Fruit fly (Drosophila melanogaster) whole organism, embryonic: Measurements from ENCODE around the gene Spt6.

Experiments used
- Adf1 ChIP-seq: fragments of 200-800 bp; sonication (Bioruptor generic); IDR thresholded peaks from 2 replicates; pipeline ENCODE4 v1.3.6; 2022; ENCODE audit warnings: missing biosample characterization, missing genetic modification characterization
- Atf6 ChIP-seq: fragments of 200-800 bp; sonication (Bioruptor generic); IDR thresholded peaks from 2 replicates; pipeline ENCODE4 v1.3.6; 2022; ENCODE audit warnings: missing biosample characterization, missing genetic modification characterization
- B-H2 ChIP-seq: fragments of 200-800 bp; sonication (Bioruptor generic); optimal IDR thresholded peaks from 2 replicates; lab custom pipeline; 2018; ENCODE audit warnings: missing biosample characterization, mild to moderate bottlenecking, missing genetic modification characterization
- BtbVII ChIP-seq: fragments of 200-800 bp; sonication (Bioruptor generic); optimal IDR thresholded peaks from 3 replicates; lab custom pipeline; 2017; ENCODE audit warnings: missing biosample characterization, mild to moderate bottlenecking, missing genetic modification characterization
- CG10147 ChIP-seq: fragments of 200-800 bp; sonication (Bioruptor generic); optimal IDR thresholded peaks from 2 replicates; lab custom pipeline; 2019; ENCODE audit warnings: missing biosample characterization, mild to moderate bottlenecking, missing genetic modification characterization, moderate library complexity
- CG10543 ChIP-seq: fragments of 200-800 bp; sonication (Bioruptor generic); optimal IDR thresholded peaks from 3 replicates; lab custom pipeline; 2017; ENCODE audit warnings: missing biosample characterization, mild to moderate bottlenecking, missing genetic modification characterization, moderate library complexity
- CG10959 ChIP-seq: fragments of 200-800 bp; sonication (Bioruptor generic); IDR thresholded peaks from 2 replicates; pipeline ENCODE4 v1.3.6; 2022; ENCODE audit warnings: missing biosample characterization, missing genetic modification characterization
- CG12071 ChIP-seq: fragments of 200-800 bp; sonication (Bioruptor generic); optimal IDR thresholded peaks from 3 replicates; lab custom pipeline; 2018; ENCODE audit warnings: missing biosample characterization, mild to moderate bottlenecking, missing genetic modification characterization
- CG1233 ChIP-seq: fragments of 200-800 bp; sonication (Bioruptor generic); optimal IDR thresholded peaks from 4 replicates; lab custom pipeline; 2018; ENCODE audit warnings: missing biosample characterization, mild to moderate bottlenecking, missing genetic modification characterization
- CG13624 ChIP-seq: fragments of 200-800 bp; sonication (Bioruptor generic); optimal IDR thresholded peaks from 2 replicates; lab custom pipeline; 2016; ENCODE audit warnings: missing biosample characterization, missing genetic modification characterization
- CG14050 ChIP-seq: fragments of 200-800 bp; sonication (Bioruptor generic); IDR thresholded peaks from 3 replicates; pipeline ENCODE4 v1.3.6; 2022; ENCODE audit warnings: missing biosample characterization, missing genetic modification characterization
- CG16813 ChIP-seq: fragments of 200-800 bp; sonication (Bioruptor generic); IDR thresholded peaks from 3 replicates; pipeline ENCODE4 v1.3.6; 2022; ENCODE audit warnings: missing biosample characterization, missing genetic modification characterization; ENCODE audit not compliant: partially characterized antibody
- CG16863 ChIP-seq: fragments of 200-800 bp; sonication (Bioruptor generic); optimal IDR thresholded peaks from 3 replicates; lab custom pipeline; 2016; ENCODE audit warnings: missing biosample characterization, missing genetic modification characterization
- CG17829 ChIP-seq: fragments of 200-800 bp; optimal IDR thresholded peaks from 2 replicates; lab custom pipeline; 2019; ENCODE audit warnings: missing biosample characterization, mild to moderate bottlenecking, missing genetic modification characterization, moderate library complexity
- CG2129 ChIP-seq: fragments of 200-800 bp; sonication (Bioruptor generic); IDR thresholded peaks from 2 replicates; pipeline ENCODE4 v1.3.6; 2022; ENCODE audit warnings: missing biosample characterization, missing genetic modification characterization; ENCODE audit not compliant: partially characterized antibody
- CG30403 ChIP-seq: fragments of 200-800 bp; sonication (Bioruptor generic); optimal IDR thresholded peaks from 3 replicates; lab custom pipeline; 2016; ENCODE audit warnings: missing biosample characterization, missing genetic modification characterization
- CG31224 ChIP-seq: fragments of 200-800 bp; sonication (Bioruptor generic); IDR thresholded peaks from 2 replicates; pipeline ENCODE4 v1.3.6; 2022; ENCODE audit warnings: missing biosample characterization, missing genetic modification characterization
- CG31441 ChIP-seq: fragments of 200-800 bp; sonication (Bioruptor generic); IDR thresholded peaks from 2 replicates; pipeline ENCODE4 v1.3.6; 2022; ENCODE audit warnings: missing biosample characterization, missing genetic modification characterization
- CG4707 ChIP-seq: fragments of 200-800 bp; sonication (Bioruptor generic); optimal IDR thresholded peaks from 2 replicates; lab custom pipeline; 2018; ENCODE audit warnings: missing biosample characterization, mild to moderate bottlenecking, missing genetic modification characterization, moderate library complexity
- CG7963 ChIP-seq: fragments of 200-800 bp; sonication (Bioruptor generic); IDR thresholded peaks from 3 replicates; pipeline ENCODE4 v1.3.6; 2022; ENCODE audit warnings: missing biosample characterization, missing genetic modification characterization; ENCODE audit not compliant: partially characterized antibody
- CG9437 ChIP-seq: fragments of 200-800 bp; sonication (Bioruptor generic); optimal IDR thresholded peaks from 2 replicates; lab custom pipeline; 2018; ENCODE audit warnings: missing biosample characterization, mild to moderate bottlenecking, missing genetic modification characterization
- D19B ChIP-seq: fragments of 200-800 bp; sonication (Bioruptor generic); optimal IDR thresholded peaks from 2 replicates; lab custom pipeline; 2017; ENCODE audit warnings: missing biosample characterization, mild to moderate bottlenecking, missing genetic modification characterization
- Dfd ChIP-seq, 2 experiments: fragments of >200 bp; optimal IDR thresholded peaks; 2 replicates each; lab custom pipeline; 2017; ENCODE audit warnings: missing biosample characterization in 2 of 2, missing genetic modification characterization in 2 of 2
- Gug ChIP-seq: fragments of 200-800 bp; sonication (Bioruptor generic); IDR thresholded peaks from 4 replicates; pipeline ENCODE4 v1.3.6; 2022; ENCODE audit warnings: missing biosample characterization, missing genetic modification characterization
- MBD-R2 ChIP-seq: fragments of 200-800 bp; sonication (Bioruptor generic); IDR thresholded peaks from 2 replicates; pipeline ENCODE4 v1.3.6; 2022; ENCODE audit warnings: missing biosample characterization, missing genetic modification characterization
- Max ChIP-seq: fragments of 200-800 bp; sonication (Bioruptor generic); optimal IDR thresholded peaks from 2 replicates; lab custom pipeline; 2016; ENCODE audit warnings: missing biosample characterization, mild to moderate bottlenecking, missing genetic modification characterization
- Nf-YC ChIP-seq: fragments of 200-800 bp; optimal IDR thresholded peaks from 3 replicates; lab custom pipeline; 2019; ENCODE audit warnings: missing biosample characterization, mild to moderate bottlenecking, missing genetic modification characterization, moderate library complexity
- Rfx ChIP-seq: fragments of 200-800 bp; sonication (Bioruptor generic); IDR thresholded peaks from 2 replicates; pipeline ENCODE4 v1.3.6; 2022; ENCODE audit warnings: missing biosample characterization, missing genetic modification characterization
- Side ChIP-seq: fragments of 200-800 bp; sonication (Bioruptor generic); optimal IDR thresholded peaks from 2 replicates; lab custom pipeline; 2016; ENCODE audit warnings: missing biosample characterization, missing genetic modification characterization
- Spps ChIP-seq: fragments of 200-800 bp; sonication (Bioruptor generic); optimal IDR thresholded peaks from 2 replicates; lab custom pipeline; 2018; ENCODE audit warnings: missing biosample characterization, mild to moderate bottlenecking, missing genetic modification characterization
- Trl ChIP-seq, 3 experiments: fragments of >200 bp in 2 of 3; fragments of 200-800 bp in 1 of 3; sonication (Bioruptor generic) in 1 of 3; optimal IDR thresholded peaks; 2 replicates in 1 of 3; 3 replicates in 2 of 3; lab custom pipeline; 2016 to 2017; ENCODE audit warnings: missing biosample characterization in 1 of 3, missing genetic modification characterization in 1 of 3
- ac ChIP-seq: fragments of 200-800 bp; sonication (Bioruptor generic); optimal IDR thresholded peaks from 3 replicates; lab custom pipeline; 2017; ENCODE audit warnings: missing biosample characterization, mild to moderate bottlenecking, missing genetic modification characterization
- chif ChIP-seq, 2 experiments: fragments of 200-800 bp; sonication (Bioruptor generic); optimal IDR thresholded peaks; 3 replicates each; lab custom pipeline; 2016; ENCODE audit warnings: missing biosample characterization in 2 of 2, missing genetic modification characterization in 2 of 2
- chinmo ChIP-seq: fragments of 200-800 bp; sonication (Bioruptor generic); IDR thresholded peaks from 4 replicates; pipeline ENCODE4 v1.3.6; 2022; ENCODE audit warnings: missing biosample characterization, missing genetic modification characterization; ENCODE audit not compliant: partially characterized antibody
- cwo ChIP-seq: fragments of 200-800 bp; sonication (Bioruptor generic); optimal IDR thresholded peaks from 3 replicates; lab custom pipeline; 2017; ENCODE audit warnings: missing biosample characterization, missing genetic modification characterization, mild to moderate bottlenecking, moderate library complexity, missing genetic modification reagents
- da ChIP-seq: fragments of 200-800 bp; sonication (Bioruptor generic); optimal IDR thresholded peaks from 2 replicates; lab custom pipeline; 2016; ENCODE audit warnings: missing biosample characterization, missing genetic modification characterization
- danr ChIP-seq: fragments of 200-800 bp; sonication (Bioruptor generic); IDR thresholded peaks from 2 replicates; pipeline ENCODE4 v1.3.6; 2022; ENCODE audit warnings: missing biosample characterization, missing genetic modification characterization
- dati ChIP-seq: fragments of 200-800 bp; sonication (Bioruptor generic); IDR thresholded peaks from 2 replicates; pipeline ENCODE4 v1.3.6; 2022; ENCODE audit warnings: missing biosample characterization, missing genetic modification characterization
- dmrt11E ChIP-seq: fragments of 200-800 bp; sonication (Bioruptor generic); optimal IDR thresholded peaks from 3 replicates; lab custom pipeline; 2018; ENCODE audit warnings: missing biosample characterization, mild to moderate bottlenecking, missing genetic modification characterization, moderate library complexity
- esg ChIP-seq: fragments of 200-800 bp; sonication (Bioruptor generic); conservative IDR thresholded peaks from 2 replicates; pipeline ENCODE4 v1.3.6; 2022; ENCODE audit warnings: missing biosample characterization, missing genetic modification characterization
- gem ChIP-seq: fragments of 200-800 bp; sonication (Bioruptor generic); optimal IDR thresholded peaks from 2 replicates; lab custom pipeline; 2019; ENCODE audit warnings: missing biosample characterization, mild to moderate bottlenecking, missing genetic modification characterization, moderate library complexity
- jing ChIP-seq: fragments of 200-800 bp; sonication (Bioruptor generic); optimal IDR thresholded peaks from 2 replicates; lab custom pipeline; 2018; ENCODE audit warnings: missing biosample characterization, mild to moderate bottlenecking, missing genetic modification characterization
- klu ChIP-seq: fragments of 200-800 bp; sonication (Bioruptor generic); IDR thresholded peaks from 2 replicates; pipeline ENCODE4 v1.3.6; 2022; ENCODE audit warnings: missing biosample characterization, missing genetic modification characterization
- lov ChIP-seq, 2 experiments: fragments of 200-800 bp in 1 of 2; fragments of >200 bp in 1 of 2; sonication (Bioruptor generic) in 1 of 2; IDR thresholded peaks in 1 of 2; optimal IDR thresholded peaks in 1 of 2; 2 replicates in 1 of 2; 3 replicates in 1 of 2; pipeline versions ENCODE4 v1.3.6 to Lab custom; 2017 to 2022; ENCODE audit warnings: missing biosample characterization in 1 of 2, missing genetic modification characterization in 1 of 2
- repo ChIP-seq: fragments of 200-800 bp; sonication (Bioruptor generic); optimal IDR thresholded peaks from 2 replicates; lab custom pipeline; 2016; ENCODE audit warnings: missing biosample characterization, missing genetic modification characterization
- row ChIP-seq: fragments of 200-800 bp; sonication (Bioruptor generic); IDR thresholded peaks from 3 replicates; pipeline ENCODE4 v1.3.6; 2022; ENCODE audit warnings: missing biosample characterization, missing genetic modification characterization
- stc ChIP-seq: fragments of 200-800 bp; sonication (Bioruptor generic); IDR thresholded peaks from 2 replicates; pipeline ENCODE4 v1.3.6; 2022; ENCODE audit warnings: missing biosample characterization, missing genetic modification characterization
- stwl ChIP-seq: fragments of 200-800 bp; sonication (Bioruptor generic); optimal IDR thresholded peaks from 3 replicates; lab custom pipeline; 2018; ENCODE audit warnings: missing biosample characterization, mild to moderate bottlenecking, missing genetic modification characterization, moderate library complexity
- tll ChIP-seq, 2 experiments: fragments of 200-800 bp in 1 of 2; fragments of >200 bp in 1 of 2; sonication (Bioruptor generic) in 1 of 2; optimal IDR thresholded peaks; 2 replicates each; lab custom pipeline; 2017 to 2019; ENCODE audit warnings: missing biosample characterization in 2 of 2, missing genetic modification characterization in 2 of 2, mild to moderate bottlenecking in 1 of 2, moderate library complexity in 1 of 2
- zfh1 ChIP-seq: fragments of 200-800 bp; sonication (Bioruptor generic); IDR thresholded peaks from 3 replicates; pipeline ENCODE4 v1.3.6; 2022; ENCODE audit warnings: missing biosample characterization, missing genetic modification characterization

The Spt6 gene

DNA sequence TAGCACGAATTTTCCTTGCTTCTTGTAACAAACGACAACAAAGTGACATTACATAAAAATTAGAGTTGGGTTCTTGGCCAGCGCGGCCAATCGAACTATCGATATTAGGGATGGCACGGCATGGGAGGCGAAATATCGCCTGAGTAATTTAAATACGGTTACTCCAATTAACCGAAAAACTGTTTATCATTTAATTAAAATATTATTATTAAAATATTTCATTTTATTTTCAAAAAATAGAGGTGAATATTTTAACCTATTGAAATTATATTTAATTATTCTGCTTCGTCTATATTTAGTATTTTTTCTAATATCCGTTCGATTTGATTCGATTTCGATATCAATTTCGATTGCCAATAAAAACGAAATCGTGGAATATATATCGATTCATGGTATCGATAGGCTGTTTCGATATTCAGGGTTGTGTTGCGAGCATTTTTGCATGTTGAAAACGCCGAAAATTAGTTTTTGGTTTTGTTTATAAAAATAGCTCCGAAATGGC, 12.1 kb upstream of the Spt6 start, which contains the start of the genes Rbcn-3A and Spx (continued):
- TF ChIP-seq CG13624 (GFP tag; lab: Kevin White, UChicago) (no peak), CG1233 (no peak), CG7963 (peak; percentile 83), Side (GFP tag; lab: Kevin White, UChicago) (no peak), da (no peak), CG30403 (GFP tag; lab: Kevin White, UChicago) (peak; percentile 46), Gug (peak; percentile 39; the same call in 1 of the 4 replicates), ac (GFP tag; lab: Kevin White, UChicago) (no peak), Max (GFP tag; lab: Kevin White, UChicago) (no peak), CG16863 (GFP tag; lab: Kevin White, UChicago) (no peak), cwo (GFP tag; lab: Kevin White, UChicago) (no peak), Dfd (GFP tag; optimal IDR thresholded peaks at IDR 0.05; lab: Kevin White, UChicago) (no peak), tll (GFP tag; optimal IDR thresholded peaks at IDR 0.05; lab: Kevin White, UChicago) (no peak), D19B (GFP tag; lab: Kevin White, UChicago) (no peak), dati (GFP tag; lab: Robert Waterston, UW) (no peak), zfh1 (no peak), danr (GFP tag; lab: Robert Waterston, UW) (no peak), klu (GFP tag; lab: Robert Waterston, UW) (no peak), CG10959 (GFP tag; lab: Robert Waterston, UW) (no peak), gem (tag; lab: Kevin White, UChicago) (peak; percentile 61), lov (optimal IDR thresholded peaks at IDR 0.05; lab: Kevin White, UChicago) (no peak), lov (GFP tag; IDR thresholded peaks at IDR 0.05; lab: Robert Waterston, UW) (no peak), CG17829 (tag; lab: Kevin White, UChicago) (no peak), esg (GFP tag; lab: Robert Waterston, UW) (no peak), CG31224 (GFP tag; lab: Robert Waterston, UW) (no peak), B-H2 (peak; percentile 6), chinmo (0 out of 4 replicates have a peak, but pooled peaks have one; percentile 80), dmrt11E (tag; lab: Kevin White, UChicago) (peak; percentile 50), CG10147 (GFP tag; lab: Kevin White, UChicago) (no peak), jing (GFP tag; lab: Kevin White, UChicago) (no peak), repo (GFP tag; lab: Kevin White, UChicago) (no peak), CG14050 (GFP tag; lab: Robert Waterston, UW) (no peak), CG4707 (GFP tag; lab: Kevin White, UChicago) (no peak), row (GFP tag; lab: Robert Waterston, UW) (peak; percentile 81), BtbVII (GFP tag; lab: Kevin White, UChicago) (no peak), CG9437 (GFP tag; lab: Kevin White, UChicago) (no peak), Atf6 (no peak), CG12071 (no peak), CG31441 (GFP tag; lab: Robert Waterston, UW) (peak; percentile 36; the same call in 1 of the 2 replicates), Nf-YC (tag; lab: Kevin White, UChicago) (peak; percentile 50), Adf1 (GFP tag; lab: Robert Waterston, UW) (no peak), MBD-R2 (GFP tag; lab: Robert Waterston, UW) (peak; percentile 49), Rfx (GFP tag; lab: Robert Waterston, UW) (no peak), stc (GFP tag; lab: Robert Waterston, UW) (no peak), stwl (peak; percentile 51), Spps (tag; lab: Kevin White, UChicago) (no peak), chif (GFP tag; optimal IDR thresholded peaks at IDR 0.05; lab: Kevin White, UChicago) (no peak), CG16813 (GFP tag; lab: Robert Waterston, UW) (peak; percentile 90), CG2129 (GFP tag; lab: Robert Waterston, UW) (peak; percentile 82), Trl (optimal IDR thresholded peaks at IDR 0.05; lab: Kevin White, UChicago) (no peak), Trl (GFP tag; optimal IDR thresholded peaks at IDR 0.05; lab: Kevin White, UChicago) (no peak), CG10543 (GFP tag; lab: Kevin White, UChicago) (peak; percentile 16)
